Worm (Caenorhabditis elegans) whole organism, early embryonic: ENCODE results near the gene F10C2.5.

ENCODE experiments used
- F13C5.2 ChIP-seq: sonication (generic microtip); optimal IDR thresholded peaks from 2 replicates; lab custom pipeline; 2017; ENCODE audit warnings: mild to moderate bottlenecking, missing genetic modification characterization, inconsistent platforms, missing compliant biosample characterization
- ama-1 ChIP-seq: fragments of 150-350 bp; optimal IDR thresholded peaks from 2 replicates; lab custom pipeline; 2014
- flt-1 ChIP-seq: fragments of 200-800 bp; sonication (Bioruptor generic); IDR thresholded peaks from 2 replicates; pipeline ENCODE4 v1.3.6; 2022; ENCODE audit warnings: missing genetic modification characterization, missing compliant biosample characterization
- hmbx-1 ChIP-seq: sonication (generic microtip); optimal IDR thresholded peaks from 2 replicates; lab custom pipeline; 2016; ENCODE audit warnings: mild to moderate bottlenecking, missing genetic modification characterization, missing compliant biosample characterization
- hnd-1 ChIP-seq: sonication (generic microtip); optimal IDR thresholded peaks from 2 replicates; lab custom pipeline; 2016; ENCODE audit warnings: missing genetic modification characterization, missing compliant biosample characterization

DNA sequence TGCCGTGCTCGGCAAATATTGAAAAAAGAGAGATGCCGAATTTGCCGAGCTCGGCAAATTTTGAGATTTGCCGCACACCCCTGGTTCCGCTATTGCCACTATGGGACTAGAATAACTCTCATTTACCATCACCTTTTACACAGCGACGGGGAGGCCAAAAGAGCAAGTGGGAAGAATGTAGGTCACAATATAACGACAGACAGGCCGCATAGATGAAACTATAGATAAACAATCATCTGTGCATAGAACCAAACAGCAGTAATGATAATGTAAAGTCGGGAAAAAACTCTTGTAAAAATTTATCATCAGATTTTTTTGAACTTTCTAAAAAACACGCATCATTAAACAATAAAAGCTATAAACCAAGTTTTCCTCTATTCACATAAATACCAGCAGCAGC lies 23.2 kb downstream of the F10C2.5 start, which contains the start of gene kmo-2:
- TF ChIP-seq F13C5.2 (tag; lab: Kevin White, UChicago) (no peak), hnd-1 (no peak), hmbx-1 (no peak), ama-1 (no peak), flt-1 (GFP tag; lab: Robert Waterston, UW) (no peak)
